Fruit fly (Drosophila melanogaster) whole organism, embryonic: ENCODE data around the gene Myo95E.

Experiments
- Adf1 ChIP-seq: fragments of 200-800 bp; sonication (Bioruptor generic); IDR thresholded peaks from 2 replicates; pipeline ENCODE4 v1.3.6; 2022; ENCODE audit warnings: missing biosample characterization, missing genetic modification characterization
- Aef1 ChIP-seq: fragments of 200-800 bp; sonication (Bioruptor generic); IDR thresholded peaks from 3 replicates; pipeline ENCODE4 v1.3.6; 2022; ENCODE audit warnings: missing biosample characterization, missing genetic modification characterization
- Antp ChIP-seq: fragments of 200-800 bp; sonication (Bioruptor generic); optimal IDR thresholded peaks from 3 replicates; lab custom pipeline; 2016; ENCODE audit warnings: missing biosample characterization, missing genetic modification characterization
- Atf-2 ChIP-seq: fragments of 200-800 bp; sonication (Bioruptor generic); optimal IDR thresholded peaks from 2 replicates; lab custom pipeline; 2016; ENCODE audit warnings: missing biosample characterization, missing genetic modification characterization
- BEAF-32 ChIP-seq: fragments of 200-800 bp; sonication (Bioruptor generic); optimal IDR thresholded peaks from 3 replicates; lab custom pipeline; 2017; ENCODE audit warnings: missing biosample characterization, missing genetic modification characterization, mild to moderate bottlenecking, moderate library complexity, missing genetic modification reagents
- Bgb ChIP-seq: fragments of 200-800 bp; sonication (Bioruptor generic); IDR thresholded peaks from 2 replicates; pipeline ENCODE4 v1.3.6; 2022; ENCODE audit warnings: missing biosample characterization, missing genetic modification characterization; ENCODE audit not compliant: partially characterized antibody
- Blimp-1 ChIP-seq: fragments of 200-800 bp; sonication (Bioruptor generic); optimal IDR thresholded peaks from 3 replicates; lab custom pipeline; 2018; ENCODE audit warnings: missing biosample characterization, missing genetic modification characterization, mild to moderate bottlenecking, moderate library complexity, missing genetic modification reagents
- Bteb2 ChIP-seq: fragments of 200-800 bp; sonication (Bioruptor generic); optimal IDR thresholded peaks from 2 replicates; lab custom pipeline; 2016; ENCODE audit warnings: missing biosample characterization, missing genetic modification characterization
- CG10209 ChIP-seq: fragments of 200-800 bp; sonication (Bioruptor generic); optimal IDR thresholded peaks from 3 replicates; lab custom pipeline; 2017; ENCODE audit warnings: missing biosample characterization, mild to moderate bottlenecking, missing genetic modification characterization, missing genetic modification reagents
- CG10654 ChIP-seq: fragments of 200-800 bp; sonication (Bioruptor generic); optimal IDR thresholded peaks from 2 replicates; lab custom pipeline; 2016; ENCODE audit warnings: missing biosample characterization, missing genetic modification characterization
- CG11696 ChIP-seq: fragments of 200-800 bp; sonication (Bioruptor generic); IDR thresholded peaks from 2 replicates; pipeline ENCODE4 v1.3.6; 2022; ENCODE audit warnings: missing biosample characterization, missing genetic modification characterization
- CG12155 ChIP-seq: fragments of 200-800 bp; sonication (Bioruptor generic); optimal IDR thresholded peaks from 3 replicates; lab custom pipeline; 2016; ENCODE audit warnings: missing biosample characterization, missing genetic modification characterization
- CG12391 ChIP-seq: fragments of 200-800 bp; sonication (Bioruptor generic); optimal IDR thresholded peaks from 3 replicates; lab custom pipeline; 2018; ENCODE audit warnings: missing biosample characterization, mild to moderate bottlenecking, missing genetic modification characterization, moderate library complexity
- CG14667 ChIP-seq: fragments of 200-800 bp; sonication (Bioruptor generic); IDR thresholded peaks from 2 replicates; pipeline ENCODE4 v1.3.6; 2022; ENCODE audit warnings: missing biosample characterization, missing genetic modification characterization
- CG1647 ChIP-seq: fragments of 200-800 bp; sonication (Bioruptor generic); optimal IDR thresholded peaks from 3 replicates; lab custom pipeline; 2016; ENCODE audit warnings: missing biosample characterization, missing genetic modification characterization
- CG17802 ChIP-seq: fragments of 200-800 bp; sonication (Bioruptor generic); optimal IDR thresholded peaks from 2 replicates; lab custom pipeline; 2018; ENCODE audit warnings: missing biosample characterization, mild to moderate bottlenecking, missing genetic modification characterization, moderate library complexity
- CG1832 ChIP-seq: fragments of 200-800 bp; sonication (Bioruptor generic); optimal IDR thresholded peaks from 2 replicates; lab custom pipeline; 2017; ENCODE audit warnings: missing biosample characterization, mild to moderate bottlenecking, missing genetic modification characterization, inconsistent platforms
- CG31388 ChIP-seq: fragments of 200-800 bp; sonication (Bioruptor generic); optimal IDR thresholded peaks from 2 replicates; lab custom pipeline; 2016; ENCODE audit warnings: missing biosample characterization, missing genetic modification characterization
- CG34376 ChIP-seq: fragments of 200-800 bp; sonication (Bioruptor generic); optimal IDR thresholded peaks from 2 replicates; lab custom pipeline; 2018; ENCODE audit warnings: missing biosample characterization, mild to moderate bottlenecking, missing genetic modification characterization
- CG42726 ChIP-seq: fragments of 200-800 bp; sonication (Bioruptor generic); IDR thresholded peaks from 2 replicates; pipeline ENCODE4 v1.3.6; 2022; ENCODE audit warnings: missing biosample characterization, missing genetic modification characterization; ENCODE audit not compliant: partially characterized antibody
- CG6654 ChIP-seq: fragments of 200-800 bp; sonication (Bioruptor generic); optimal IDR thresholded peaks from 2 replicates; lab custom pipeline; 2017; ENCODE audit warnings: missing biosample characterization, mild to moderate bottlenecking, missing genetic modification characterization
- CG7745 ChIP-seq: fragments of 200-800 bp; sonication (Bioruptor generic); optimal IDR thresholded peaks from 2 replicates; lab custom pipeline; 2018; ENCODE audit warnings: missing biosample characterization, mild to moderate bottlenecking, missing genetic modification characterization, moderate library complexity
- CG7786 ChIP-seq: fragments of 200-800 bp; sonication (Bioruptor generic); optimal IDR thresholded peaks from 2 replicates; lab custom pipeline; 2016; ENCODE audit warnings: missing biosample characterization, missing genetic modification characterization
- CG8765 ChIP-seq: fragments of 200-800 bp; sonication (Bioruptor generic); IDR thresholded peaks from 2 replicates; pipeline ENCODE4 v1.3.6; 2022; ENCODE audit warnings: missing biosample characterization, missing genetic modification characterization
- Drgx ChIP-seq: fragments of 200-800 bp; sonication (Bioruptor generic); IDR thresholded peaks from 2 replicates; pipeline ENCODE4 v1.3.6; 2022; ENCODE audit warnings: missing biosample characterization, missing genetic modification characterization
- E2f2 ChIP-seq: fragments of 200-800 bp; sonication (Bioruptor generic); IDR thresholded peaks from 2 replicates; pipeline ENCODE4 v1.3.6; 2022; ENCODE audit warnings: missing biosample characterization, missing genetic modification characterization
- HHEX ChIP-seq: fragments of 200-800 bp; sonication (Bioruptor generic); optimal IDR thresholded peaks from 3 replicates; lab custom pipeline; 2017; ENCODE audit warnings: missing biosample characterization, mild to moderate bottlenecking, missing genetic modification characterization, missing genetic modification reagents
- Hmr ChIP-seq: fragments of 200-800 bp; sonication (Bioruptor generic); optimal IDR thresholded peaks from 3 replicates; lab custom pipeline; 2017; ENCODE audit warnings: mild to moderate bottlenecking, missing biosample characterization, missing genetic modification reagents, missing genetic modification characterization
- Lim3 ChIP-seq: fragments of 200-800 bp; sonication (Bioruptor generic); IDR thresholded peaks from 2 replicates; pipeline ENCODE4 v1.3.6; 2022; ENCODE audit warnings: missing biosample characterization, missing genetic modification characterization
- MTF-1 ChIP-seq: fragments of 200-800 bp; sonication (Bioruptor generic); optimal IDR thresholded peaks from 2 replicates; lab custom pipeline; 2018; ENCODE audit warnings: missing biosample characterization, mild to moderate bottlenecking, missing genetic modification characterization, borderline replicate concordance
- Med ChIP-seq: fragments of 200-800 bp; sonication (Bioruptor generic); peaks from one replicate; lab custom pipeline; 2016; ENCODE audit warnings: missing biosample characterization, missing genetic modification characterization, mild to moderate bottlenecking, inconsistent platforms, moderate library complexity
- Ptx1 ChIP-seq: fragments of 200-800 bp; sonication (Bioruptor generic); IDR thresholded peaks from 2 replicates; pipeline ENCODE4 v1.3.6; 2022; ENCODE audit warnings: missing biosample characterization, missing genetic modification characterization
- Stat92E ChIP-seq, 3 experiments: fragments of >200 bp in 2 of 3; fragments of 200-800 bp in 1 of 3; sonication (Bioruptor generic) in 1 of 3; optimal IDR thresholded peaks; 2 replicates each; lab custom pipeline; 2017 to 2019; ENCODE audit warnings: missing biosample characterization in 3 of 3, missing genetic modification characterization in 3 of 3, mild to moderate bottlenecking in 1 of 3, moderate library complexity in 1 of 3
- Trl ChIP-seq, 3 experiments: fragments of >200 bp in 2 of 3; fragments of 200-800 bp in 1 of 3; sonication (Bioruptor generic) in 1 of 3; optimal IDR thresholded peaks; 2 replicates in 1 of 3; 3 replicates in 2 of 3; lab custom pipeline; 2016 to 2017; ENCODE audit warnings: missing biosample characterization in 1 of 3, missing genetic modification characterization in 1 of 3
- ab ChIP-seq: fragments of 200-800 bp; sonication (Bioruptor generic); optimal IDR thresholded peaks from 2 replicates; lab custom pipeline; 2016; ENCODE audit warnings: missing biosample characterization, missing genetic modification characterization
- aop ChIP-seq: fragments of 200-800 bp; sonication (Bioruptor generic); IDR thresholded peaks from 2 replicates; pipeline ENCODE4 v1.3.6; 2022; ENCODE audit warnings: missing biosample characterization, missing genetic modification characterization
- da ChIP-seq: fragments of 200-800 bp; sonication (Bioruptor generic); optimal IDR thresholded peaks from 2 replicates; lab custom pipeline; 2016; ENCODE audit warnings: missing biosample characterization, missing genetic modification characterization
- dati ChIP-seq: fragments of 200-800 bp; sonication (Bioruptor generic); IDR thresholded peaks from 2 replicates; pipeline ENCODE4 v1.3.6; 2022; ENCODE audit warnings: missing biosample characterization, missing genetic modification characterization
- dmrt99B ChIP-seq: fragments of 200-800 bp; sonication (Bioruptor generic); optimal IDR thresholded peaks from 2 replicates; lab custom pipeline; 2018; ENCODE audit warnings: missing biosample characterization, mild to moderate bottlenecking, missing genetic modification characterization, moderate library complexity
- exex ChIP-seq: fragments of 200-800 bp; sonication (Bioruptor generic); optimal IDR thresholded peaks from 4 replicates; lab custom pipeline; 2018; ENCODE audit warnings: missing biosample characterization, mild to moderate bottlenecking, missing genetic modification characterization, moderate library complexity
- gce ChIP-seq: fragments of 200-800 bp; sonication (Bioruptor generic); IDR thresholded peaks from 3 replicates; pipeline ENCODE4 v1.3.6; 2022; ENCODE audit warnings: missing biosample characterization, missing genetic modification characterization
- gsb-n ChIP-seq: fragments of 200-800 bp; sonication (Bioruptor generic); optimal IDR thresholded peaks from 3 replicates; lab custom pipeline; 2018; ENCODE audit warnings: missing biosample characterization, mild to moderate bottlenecking, missing genetic modification characterization
- jumu ChIP-seq: fragments of 200-800 bp; sonication (Bioruptor generic); optimal IDR thresholded peaks from 3 replicates; lab custom pipeline; 2016; ENCODE audit warnings: missing biosample characterization, missing genetic modification characterization
- knrl ChIP-seq: fragments of 200-800 bp; sonication (Bioruptor generic); IDR thresholded peaks from 3 replicates; pipeline ENCODE4 v1.3.6; 2022; ENCODE audit warnings: missing biosample characterization, missing genetic modification characterization; ENCODE audit not compliant: partially characterized antibody
- nau ChIP-seq: fragments of 200-800 bp; sonication (Bioruptor generic); optimal IDR thresholded peaks from 3 replicates; lab custom pipeline; 2017; ENCODE audit warnings: missing biosample characterization, mild to moderate bottlenecking, missing genetic modification characterization, missing genetic modification reagents
- schlank ChIP-seq: fragments of 200-800 bp; sonication (Bioruptor generic); optimal IDR thresholded peaks from 2 replicates; lab custom pipeline; 2018; ENCODE audit warnings: missing biosample characterization, mild to moderate bottlenecking, missing genetic modification characterization
- sna ChIP-seq: fragments of 200-800 bp; sonication (Bioruptor generic); IDR thresholded peaks from 2 replicates; pipeline ENCODE4 v1.3.6; 2022; ENCODE audit warnings: missing biosample characterization, missing genetic modification characterization; ENCODE audit not compliant: partially characterized antibody
- ssp ChIP-seq: fragments of 200-800 bp; sonication (Bioruptor generic); IDR thresholded peaks from 2 replicates; pipeline ENCODE4 v1.3.6; 2022; ENCODE audit warnings: missing biosample characterization, missing genetic modification characterization
- tap ChIP-seq: fragments of 200-800 bp; optimal IDR thresholded peaks from 3 replicates; lab custom pipeline; 2019; ENCODE audit warnings: missing biosample characterization, mild to moderate bottlenecking, missing genetic modification characterization, moderate library complexity

The Myo95E gene

dm6 chr3R:24108902-24109389, 52.4 kb downstream of the Myo95E start, which contains the start of the genes eIF4EHP and CG18428 (continued):
- TF ChIP-seq HHEX (peak; percentile 98), CG17802 (peak; percentile 88), ssp (no peak), da (peak; percentile 27), CG42726 (GFP tag; lab: Robert Waterston, UW) (no peak), exex (tag; lab: Kevin White, UChicago) (peak; percentile 98), CG34376 (GFP tag; lab: Kevin White, UChicago) (peak; percentile 98), BEAF-32 (peak; percentile 35), nau (peak; percentile 96), Lim3 (0 out of 2 replicates have a peak, but pooled peaks have one; percentile 95), Bgb (no peak), Trl (optimal IDR thresholded peaks at IDR 0.05; lab: Kevin White, UChicago) (no peak), Trl (GFP tag; optimal IDR thresholded peaks at IDR 0.05; lab: Kevin White, UChicago) (peak; percentile 84), schlank (peak; percentile 97), CG6654 (GFP tag; lab: Kevin White, UChicago) (peak; percentile 93), Aef1 (GFP tag; lab: Robert Waterston, UW) (no peak), Med (GFP tag; lab: Kevin White, UChicago) (peak; percentile 98), CG7745 (tag; lab: Kevin White, UChicago) (peak; percentile 86), Hmr (peak; percentile 99), CG1647 (GFP tag; lab: Kevin White, UChicago) (peak; percentile 87), Blimp-1 (peak; percentile 98), ab (GFP tag; lab: Kevin White, UChicago) (peak; percentile 67), sna (no peak), jumu (peak; percentile 78), knrl (GFP tag; lab: Robert Waterston, UW) (no peak), CG8765 (0 out of 2 replicates have a peak, but pooled peaks have one; percentile 98), CG10654 (GFP tag; lab: Kevin White, UChicago) (peak; percentile 98), CG11696 (GFP tag; lab: Robert Waterston, UW) (peak; percentile 94), Bteb2 (GFP tag; lab: Kevin White, UChicago) (peak; percentile 90), CG10209 (GFP tag; lab: Kevin White, UChicago) (peak; percentile 99), E2f2 (GFP tag; lab: Robert Waterston, UW) (no peak), Adf1 (GFP tag; lab: Robert Waterston, UW) (no peak), MTF-1 (peak; percentile 95), Ptx1 (GFP tag; lab: Robert Waterston, UW) (no peak), CG14667 (GFP tag; lab: Robert Waterston, UW) (no peak), CG1832 (no peak), CG31388 (GFP tag; lab: Kevin White, UChicago) (peak; percentile 95), gsb-n (tag; lab: Kevin White, UChicago) (peak; percentile 99), Stat92E (GFP tag; optimal IDR thresholded peaks at IDR 0.05; lab: Kevin White, UChicago) (peak in 1 of 3 experiments; percentile 98), Drgx (GFP tag; lab: Robert Waterston, UW) (no peak), CG7786 (GFP tag; lab: Kevin White, UChicago) (peak; percentile 89), aop (GFP tag; lab: Robert Waterston, UW) (no peak; the same call in 1 of the 2 replicates), CG12155 (GFP tag; lab: Kevin White, UChicago) (peak; percentile 97), Antp (peak; percentile 83), Atf-2 (GFP tag; lab: Kevin White, UChicago) (peak; percentile 85), dmrt99B (tag; lab: Kevin White, UChicago) (peak; percentile 99), tap (tag; lab: Kevin White, UChicago) (peak; percentile 99), gce (GFP tag; lab: Robert Waterston, UW) (no peak; the same call in none of the 3 replicates), CG12391 (tag; lab: Kevin White, UChicago) (peak; percentile 100), dati (GFP tag; lab: Robert Waterston, UW) (no peak)
